Fruit fly (Drosophila melanogaster) whole organism, prepupa: ENCODE results near the gene Hel89B.

ENCODE experiments used
- CG10669 ChIP-seq: fragments of 200-800 bp; sonication (Bioruptor generic); optimal IDR thresholded peaks from 3 replicates; lab custom pipeline; 2018; ENCODE audit warnings: missing biosample characterization, mild to moderate bottlenecking, missing genetic modification characterization, moderate library complexity
- CG1621 ChIP-seq: fragments of 200-800 bp; sonication (Bioruptor generic); optimal IDR thresholded peaks from 3 replicates; lab custom pipeline; 2018; ENCODE audit warnings: missing biosample characterization, mild to moderate bottlenecking, missing genetic modification characterization
- CG3919 ChIP-seq: fragments of 200-800 bp; sonication (Bioruptor generic); optimal IDR thresholded peaks from 3 replicates; lab custom pipeline; 2016; ENCODE audit warnings: missing biosample characterization, missing genetic modification characterization
- CG8319 ChIP-seq: fragments of 200-800 bp; sonication (Bioruptor generic); optimal IDR thresholded peaks from 3 replicates; lab custom pipeline; 2016; ENCODE audit warnings: missing biosample characterization, missing genetic modification characterization
- Lpt ChIP-seq: fragments of 200-800 bp; sonication (Bioruptor generic); optimal IDR thresholded peaks from 3 replicates; lab custom pipeline; 2016; ENCODE audit warnings: missing biosample characterization, missing genetic modification characterization
- OdsH ChIP-seq: fragments of 200-800 bp; sonication (Bioruptor generic); optimal IDR thresholded peaks from 3 replicates; lab custom pipeline; 2016; ENCODE audit warnings: missing biosample characterization, missing genetic modification characterization
- Smox ChIP-seq: fragments of 200-800 bp; sonication (Bioruptor generic); optimal IDR thresholded peaks from 3 replicates; lab custom pipeline; 2016; ENCODE audit warnings: missing biosample characterization, missing genetic modification characterization
- Sox14 ChIP-seq: fragments of 200-800 bp; sonication (Bioruptor generic); optimal IDR thresholded peaks from 3 replicates; lab custom pipeline; 2016; ENCODE audit warnings: missing biosample characterization, missing genetic modification characterization
- acj6 ChIP-seq: fragments of 200-800 bp; sonication (Bioruptor generic); optimal IDR thresholded peaks from 3 replicates; lab custom pipeline; 2016; ENCODE audit warnings: missing biosample characterization, missing genetic modification characterization
- cyc ChIP-seq: fragments of 200-800 bp; sonication (Bioruptor generic); optimal IDR thresholded peaks from 3 replicates; lab custom pipeline; 2016; ENCODE audit warnings: missing biosample characterization, missing genetic modification characterization
- esn ChIP-seq: fragments of 200-800 bp; sonication (Bioruptor generic); optimal IDR thresholded peaks from 2 replicates; lab custom pipeline; 2016; ENCODE audit warnings: missing biosample characterization, mild to moderate bottlenecking, missing genetic modification characterization, moderate library complexity
- spab ChIP-seq: fragments of 200-800 bp; sonication (Bioruptor generic); optimal IDR thresholded peaks from 2 replicates; lab custom pipeline; 2017; ENCODE audit warnings: missing biosample characterization, mild to moderate bottlenecking, missing genetic modification characterization, missing genetic modification reagents
- svp ChIP-seq: fragments of 200-800 bp; sonication (Bioruptor generic); peaks from one replicate; lab custom pipeline; 2016; ENCODE audit warnings: missing biosample characterization, missing genetic modification characterization
- topi ChIP-seq: fragments of 200-800 bp; sonication (Bioruptor generic); optimal IDR thresholded peaks from 3 replicates; lab custom pipeline; 2016; ENCODE audit warnings: missing biosample characterization, missing genetic modification characterization

- TF ChIP-seq Smox (GFP tag; lab: Kevin White, UChicago), result no peak
- no peak for TF ChIP-seq esn
- no peak for TF ChIP-seq CG8319 (GFP tag; lab: Kevin White, UChicago)
- TF ChIP-seq OdsH, result no peak
- TF ChIP-seq spab (GFP tag; lab: Kevin White, UChicago), result no peak
- TF ChIP-seq CG10669, result no peak
- no peak for TF ChIP-seq CG1621 (tag; lab: Kevin White, UChicago)
- TF ChIP-seq Lpt (GFP tag; lab: Kevin White, UChicago), result no peak
- TF ChIP-seq CG3919 (GFP tag; lab: Kevin White, UChicago), result no peak
- no peak for TF ChIP-seq Sox14 (GFP tag; lab: Kevin White, UChicago)
- no peak for TF ChIP-seq cyc (GFP tag; lab: Kevin White, UChicago)
- no peak for TF ChIP-seq topi (GFP tag; lab: Kevin White, UChicago)
- no peak for TF ChIP-seq acj6 (GFP tag; lab: Kevin White, UChicago)
- TF ChIP-seq svp, result no peak
Measured at dm6 chr3R:16008300-16008699, 35.2 kb downstream of the Hel89B start.
